Fruit fly (Drosophila melanogaster) whole organism, pupa: ENCODE data around the gene CG10508.

Experiments
- CG12605 ChIP-seq: fragments of 200-800 bp; sonication (Bioruptor generic); IDR thresholded peaks from 2 replicates; pipeline ENCODE4 v1.3.6; 2022; ENCODE audit warnings: missing biosample characterization, missing genetic modification characterization
- CG15710 ChIP-seq: fragments of 200-800 bp; sonication (Bioruptor generic); optimal IDR thresholded peaks from 2 replicates; lab custom pipeline; 2018; ENCODE audit warnings: missing biosample characterization, mild to moderate bottlenecking, missing genetic modification characterization, moderate library complexity
- D1 ChIP-seq: fragments of 200-800 bp; sonication (Bioruptor generic); optimal IDR thresholded peaks from 2 replicates; lab custom pipeline; 2018; ENCODE audit warnings: missing biosample characterization, mild to moderate bottlenecking, missing genetic modification characterization, moderate library complexity
- EcR ChIP-seq: fragments of 200-800 bp; sonication (Bioruptor generic); optimal IDR thresholded peaks from 3 replicates; lab custom pipeline; 2019; ENCODE audit warnings: missing biosample characterization, missing genetic modification characterization, mild to moderate bottlenecking, moderate library complexity, missing genetic modification reagents

CG10508 gene

dm6 chr3L:21261403-21262164 is 51.6 kb downstream of the CG10508 start:
- TF ChIP-seq EcR (GFP tag; lab: Kevin White, UChicago) (peak; percentile 83), CG15710 (no peak), CG12605 (GFP tag; lab: Robert Waterston, UW) (0 out of 2 replicates have a peak, but pooled peaks have one; percentile 14)
- TF ChIP-seq, all 21 proteins: peak for 2

DNA sequence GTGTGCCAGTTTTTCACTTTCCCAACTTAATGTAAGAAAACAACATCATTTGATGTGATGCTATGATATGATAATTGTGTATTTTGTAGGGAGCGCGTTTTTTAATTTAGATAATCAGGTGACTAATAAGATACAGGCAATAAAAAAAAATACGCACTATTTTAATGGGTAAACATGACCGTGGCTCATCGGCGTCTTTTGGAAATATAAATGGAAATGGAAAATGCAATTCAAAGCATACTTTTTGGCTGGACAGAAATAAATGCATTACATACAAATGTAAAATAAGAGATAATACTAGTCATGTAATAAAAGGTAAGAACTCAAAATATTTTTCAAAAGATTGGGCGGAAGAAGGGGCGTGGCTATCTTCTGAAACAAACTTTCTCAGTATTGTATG is 52.4 kb downstream of the CG10508 start:
- TF ChIP-seq CG12605 (GFP tag; lab: Robert Waterston, UW) (no peak), D1 (tag; lab: Kevin White, UChicago) (peak; percentile 51)
